Fruit fly (Drosophila melanogaster): ENCODE results near the gene sev.

sev gene

DNA sequence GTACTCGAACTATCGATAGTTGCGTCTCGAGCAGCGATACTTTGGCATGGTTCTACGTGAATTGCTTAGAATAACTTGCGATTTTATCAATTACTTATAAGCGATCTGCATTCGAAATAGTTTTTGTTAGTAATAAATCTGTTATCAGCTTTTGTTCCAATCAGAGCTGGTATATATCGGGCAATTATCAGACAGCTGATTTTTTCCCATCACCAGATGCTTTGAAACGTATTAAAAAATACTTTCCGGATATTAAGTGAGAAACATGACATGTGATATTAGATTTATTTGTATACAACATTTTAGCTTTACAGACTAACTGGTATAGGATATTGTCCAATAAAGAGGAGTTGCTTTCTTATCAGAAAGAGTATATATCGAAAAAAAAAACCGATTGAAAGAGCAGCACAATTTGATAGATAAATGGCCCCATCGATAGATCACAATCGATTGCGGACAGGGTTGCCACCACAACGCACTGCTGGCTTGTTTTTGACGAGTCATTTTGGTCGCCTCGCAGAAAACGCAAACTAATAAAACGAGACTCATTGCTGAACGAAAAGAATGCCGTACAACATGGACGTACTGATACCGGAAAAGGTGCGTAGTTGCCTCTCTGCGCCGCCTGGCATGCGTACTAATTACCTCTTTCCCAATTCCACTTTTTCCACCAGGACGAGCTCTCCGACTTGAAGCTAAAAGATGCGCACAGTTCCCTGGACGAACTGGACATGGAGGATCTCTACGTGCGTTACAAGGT lies 38.8 kb upstream of the sev start, which contains the start of gene Rpt3 (continued):
- TF ChIP-seq CG17186 (GFP tag; optimal IDR thresholded peaks at IDR 0.05) (peak; percentile 49), Doc3 (GFP tag; IDR thresholded peaks at IDR 0.05; ENCODE audit: partially characterized antibody) (peak; percentile 75), MBD-R2 (GFP tag; IDR thresholded peaks at IDR 0.05) (peak; percentile 47), ato (GFP tag; IDR thresholded peaks at IDR 0.05; ENCODE audit: partially characterized antibody) (peak; percentile 43; the same call in 1 of the 2 replicates), CG9797 (GFP tag; optimal IDR thresholded peaks at IDR 0.05) (peak; percentile 14), Camta (GFP tag; optimal IDR thresholded peaks at IDR 0.05) (no peak), CG12104 (GFP tag; optimal IDR thresholded peaks at IDR 0.05) (no peak), knrl (GFP tag; IDR thresholded peaks at IDR 0.05; ENCODE audit: partially characterized antibody) (peak; percentile 83), pzg (GFP tag; optimal IDR thresholded peaks at IDR 0.05) (peak; percentile 36), CG8089 (GFP tag; optimal IDR thresholded peaks at IDR 0.05) (no peak), trem (tag; optimal IDR thresholded peaks at IDR 0.05) (peak; percentile 30), bigmax (GFP tag; optimal IDR thresholded peaks at IDR 0.05) (no peak), CG6791 (GFP tag; IDR thresholded peaks at IDR 0.05; ENCODE audit: partially characterized antibody) (peak; percentile 73), Rfx (GFP tag; IDR thresholded peaks at IDR 0.05) (peak; percentile 7; the same call in 1 of the 2 replicates), Scr (GFP tag; IDR thresholded peaks at IDR 0.05; ENCODE audit: partially characterized antibody) (peak; percentile 88), CG8388 (GFP tag; optimal IDR thresholded peaks at IDR 0.05) (no peak), lab (GFP tag; optimal IDR thresholded peaks at IDR 0.05) (no peak), ara (GFP tag; IDR thresholded peaks at IDR 0.05) (no peak), CG32772 (GFP tag; IDR thresholded peaks at IDR 0.05) (0 out of 2 replicates have a peak, but pooled peaks have one; percentile 9), CG16813 (GFP tag; IDR thresholded peaks at IDR 0.05; ENCODE audit: partially characterized antibody) (peak; percentile 85), Sin3A (optimal IDR thresholded peaks at IDR 0.05) (peak; percentile 79), Sry-δ (GFP tag; optimal IDR thresholded peaks at IDR 0.05) (peak; percentile 90), dm (GFP tag; optimal IDR thresholded peaks at IDR 0.05) (no peak), mld (GFP tag; IDR thresholded peaks at IDR 0.05; ENCODE audit: partially characterized antibody) (peak; percentile 9; the same call in 1 of the 3 replicates), CoRest (tag; optimal IDR thresholded peaks at IDR 0.05) (peak; percentile 6), schlank (tag; optimal IDR thresholded peaks at IDR 0.05) (no peak), slbo (GFP tag; IDR thresholded peaks at IDR 0.05) (peak; percentile 34; the same call in 1 of the 2 replicates), CG7963 (GFP tag; IDR thresholded peaks at IDR 0.05; ENCODE audit: partially characterized antibody) (peak; percentile 56), az2 (GFP tag; optimal IDR thresholded peaks at IDR 0.05) (no peak), CG3838 (GFP tag; optimal IDR thresholded peaks at IDR 0.05) (no peak), Ets97D (GFP tag; optimal IDR thresholded peaks at IDR 0.05) (peak; percentile 65), CG7928 (GFP tag; optimal IDR thresholded peaks at IDR 0.05) (no peak), Elba2 (GFP tag; optimal IDR thresholded peaks at IDR 0.05) (peak; percentile 28), CG10209 (GFP tag; optimal IDR thresholded peaks at IDR 0.05) (no peak), hb (GFP tag; IDR thresholded peaks at IDR 0.05; ENCODE audit: partially characterized antibody) (peak; percentile 72; the same call in 2 of the 3 replicates), Dll (GFP tag; IDR thresholded peaks at IDR 0.05; ENCODE audit: partially characterized antibody) (peak; percentile 86), crp (GFP tag; optimal IDR thresholded peaks at IDR 0.05) (peak in 1 of 2 experiments; percentile 77), h (optimal IDR thresholded peaks at IDR 0.05) (no peak), CG34224 (GFP tag; IDR thresholded peaks at IDR 0.05; ENCODE audit: partially characterized antibody) (peak; percentile 66), CG2116 (GFP tag; optimal IDR thresholded peaks at IDR 0.05) (peak; percentile 67), BEAF-32 (GFP tag; optimal IDR thresholded peaks at IDR 0.05) (peak; percentile 90), CG12942 (GFP tag; optimal IDR thresholded peaks at IDR 0.05) (no peak), dati (GFP tag; IDR thresholded peaks at IDR 0.05) (no peak), grn (GFP tag; optimal IDR thresholded peaks at IDR 0.05) (peak; percentile 32), bab2 (GFP tag; optimal IDR thresholded peaks at IDR 0.05) (no peak), sna (GFP tag; IDR thresholded peaks at IDR 0.05; ENCODE audit: partially characterized antibody) (peak; percentile 77), lilli (GFP tag; optimal IDR thresholded peaks at IDR 0.05) (peak; percentile 24), bbx (GFP tag; IDR thresholded peaks at IDR 0.05; ENCODE audit: partially characterized antibody) (peak; percentile 61)
